Worm (Caenorhabditis elegans): ENCODE results near the gene lurp-3.

Gene lurp-3

ce11 chrV:13468190-13468765 lies 12.7 kb downstream of the lurp-3 start, which contains the start of the genes F25H9.6 and F25H9.7 (continued):
- TF ChIP-seq fkh-10 (GFP tag; optimal IDR thresholded peaks at IDR 0.05): no peak
- peak; percentile 96 for TF ChIP-seq nhr-47 (tag; optimal IDR thresholded peaks at IDR 0.05)
- no peak for TF ChIP-seq sptf-1 (tag; optimal IDR thresholded peaks at IDR 0.05)

ce11 chrV:13472062-13472461 lies 16.5 kb downstream of the lurp-3 start:
- TF ChIP-seq hpl-2 (GFP tag; optimal IDR thresholded peaks at IDR 0.05) (no peak), isw-1 (GFP tag; IDR thresholded peaks at IDR 0.05) (no peak), tbx-2 (tag; optimal IDR thresholded peaks at IDR 0.05) (no peak), efl-1 (optimal IDR thresholded peaks at IDR 0.05) (no peak), efl-1 (GFP tag; optimal IDR thresholded peaks at IDR 0.05 in 1 of 2) (peak in 1 of 2 experiments; percentile 39), Y116A8C.19 (tag; optimal IDR thresholded peaks at IDR 0.05; ENCODE audit: borderline replicate concordance) (no peak), hlh-4 (tag; optimal IDR thresholded peaks at IDR 0.05) (no peak), egl-27 (tag; optimal IDR thresholded peaks at IDR 0.05) (no peak), C04F5.9 (tag; optimal IDR thresholded peaks at IDR 0.05) (no peak), nhr-71 (tag; optimal IDR thresholded peaks at IDR 0.05) (peak; percentile 60), lsy-2 (tag; optimal IDR thresholded peaks at IDR 0.05) (peak; percentile 35 to 47), unc-130 (tag; optimal IDR thresholded peaks at IDR 0.05) (peak; percentile 21), snu-23 (GFP tag; optimal IDR thresholded peaks at IDR 0.05) (peak; percentile 29), nhr-19 (GFP tag; conservative IDR thresholded peaks at IDR 0.05) (peak; percentile 43), lin-14 (GFP tag; optimal IDR thresholded peaks at IDR 0.05) (peak; percentile 54), rnt-1 (tag; optimal IDR thresholded peaks at IDR 0.05) (peak; percentile 61)

- peak; percentile 52 for TF ChIP-seq nhr-19 (GFP tag; conservative IDR thresholded peaks at IDR 0.05)
- TF ChIP-seq nhr-12 (tag; optimal IDR thresholded peaks at IDR 0.05): no peak
- peak; percentile 31 for TF ChIP-seq nhr-20 (tag; optimal IDR thresholded peaks at IDR 0.05)
- TF ChIP-seq Y116A8C.19 (tag; optimal IDR thresholded peaks at IDR 0.05; ENCODE audit: borderline replicate concordance): no peak
- peak; percentile 40 for TF ChIP-seq snu-23 (GFP tag; optimal IDR thresholded peaks at IDR 0.05)
- TF ChIP-seq rnt-1 (tag; optimal IDR thresholded peaks at IDR 0.05): peak; percentile 75
- no peak for TF ChIP-seq pag-3 (tag; optimal IDR thresholded peaks at IDR 0.05; ENCODE audit: borderline replicate concordance, insufficient read depth)
- no peak for TF ChIP-seq unc-98 (GFP tag; IDR thresholded peaks at IDR 0.05)
- no peak for TF ChIP-seq sox-4 (tag; optimal IDR thresholded peaks at IDR 0.05)
- TF ChIP-seq unc-130 (tag; optimal IDR thresholded peaks at IDR 0.05): peak; percentile 37
- TF ChIP-seq efl-1 (optimal IDR thresholded peaks at IDR 0.05): peak in 1 of 2 experiments; percentile 22
- TF ChIP-seq efl-1 (GFP tag; optimal IDR thresholded peaks at IDR 0.05 in 1 of 2): peak in 1 of 2 experiments; percentile 56
- TF ChIP-seq unc-86 (tag; optimal IDR thresholded peaks at IDR 0.05): no peak
- peak; percentile 17 for TF ChIP-seq ztf-4 (tag; optimal IDR thresholded peaks at IDR 0.05)
- TF ChIP-seq lin-13 (GFP tag; optimal IDR thresholded peaks at IDR 0.05): no peak
- no peak for TF ChIP-seq lir-3 (tag; optimal IDR thresholded peaks at IDR 0.05; ENCODE audit: poor library complexity)
- TF ChIP-seq lin-14 (GFP tag; optimal IDR thresholded peaks at IDR 0.05): peak; percentile 70
- no peak for TF ChIP-seq pqm-1 (tag; optimal IDR thresholded peaks at IDR 0.05)
- TF ChIP-seq lsy-2 (tag; optimal IDR thresholded peaks at IDR 0.05): peak; percentile 37 to 44
- no peak for TF ChIP-seq sup-37 (GFP tag; optimal IDR thresholded peaks at IDR 0.05)
- TF ChIP-seq tbx-2 (tag; optimal IDR thresholded peaks at IDR 0.05): peak; percentile 8
- TF ChIP-seq nhr-71 (tag; optimal IDR thresholded peaks at IDR 0.05): peak; percentile 85
Observed at ce11 chrV:13473467-13473866, 17.9 kb downstream of the lurp-3 start, which contains the start of gene T10G3.1. Gene T10G3.1 (minus strand): TSS chrV:13473679.

- TF ChIP-seq unc-86 (tag; optimal IDR thresholded peaks at IDR 0.05) (no peak), aha-1 (tag; optimal IDR thresholded peaks at IDR 0.05) (no peak), isw-1 (GFP tag; IDR thresholded peaks at IDR 0.05) (no peak), efl-1 (optimal IDR thresholded peaks at IDR 0.05) (no peak), efl-1 (GFP tag; optimal IDR thresholded peaks at IDR 0.05 in 1 of 2) (peak in 1 of 2 experiments; percentile 66)
Observed at ce11 chrV:13476350-13476749, 20.8 kb downstream of the lurp-3 start, which contains the start of gene T10G3.8. Gene T10G3.8 (minus strand): TSS chrV:13476450.

ce11 chrV:13479766-13480165 lies 24.2 kb downstream of the lurp-3 start, which contains the start of gene T10G3.2:
Gene T10G3.2 (minus strand): TSS chrV:13479866.
- TF ChIP-seq alr-1 (tag; optimal IDR thresholded peaks at IDR 0.05; ENCODE audit: borderline replicate concordance): no peak
- no peak for TF ChIP-seq unc-130 (tag; optimal IDR thresholded peaks at IDR 0.05)
- TF ChIP-seq zag-1 (tag; optimal IDR thresholded peaks at IDR 0.05): no peak
- TF ChIP-seq irx-1 (tag; optimal IDR thresholded peaks at IDR 0.05): no peak
- TF ChIP-seq nhr-77 (tag; optimal IDR thresholded peaks at IDR 0.05): no peak
- TF ChIP-seq nhr-90 (tag; optimal IDR thresholded peaks at IDR 0.05; ENCODE audit: poor library complexity): no peak
- no peak for TF ChIP-seq lin-15B (tag; optimal IDR thresholded peaks at IDR 0.05)
- TF ChIP-seq xbp-1 (tag; optimal IDR thresholded peaks at IDR 0.05): no peak
- TF ChIP-seq ceh-90 (tag; optimal IDR thresholded peaks at IDR 0.05): no peak
- no peak for TF ChIP-seq fkh-10 (GFP tag; optimal IDR thresholded peaks at IDR 0.05)
- TF ChIP-seq nhr-19 (GFP tag; conservative IDR thresholded peaks at IDR 0.05): no peak
- TF ChIP-seq fos-1 (tag; optimal IDR thresholded peaks at IDR 0.05): no peak
- TF ChIP-seq jun-1 (tag; optimal IDR thresholded peaks at IDR 0.05): no peak
- no peak for TF ChIP-seq rnt-1 (tag; optimal IDR thresholded peaks at IDR 0.05)
- no peak for TF ChIP-seq nhr-76 (tag; optimal IDR thresholded peaks at IDR 0.05)
